Worm (Caenorhabditis elegans) whole organism, late embryonic: ENCODE data around the gene nhr-219.

Experiments used
- K02D7.2 ChIP-seq: sonication (generic microtip); optimal IDR thresholded peaks from 2 replicates; lab custom pipeline; 2017; ENCODE audit warnings: mild to moderate bottlenecking, missing genetic modification characterization, missing compliant biosample characterization
- T23F11.4 ChIP-seq: fragments of 200-800 bp; sonication (Bioruptor generic); optimal IDR thresholded peaks from 2 replicates; lab custom pipeline; 2018; ENCODE audit warnings: mild to moderate bottlenecking, missing genetic modification characterization, missing compliant biosample characterization
- ama-1 ChIP-seq: fragments of 150-350 bp; optimal IDR thresholded peaks from 2 replicates; lab custom pipeline; 2014
- dmd-4 ChIP-seq: sonication (generic microtip); optimal IDR thresholded peaks from 2 replicates; lab custom pipeline; 2016; ENCODE audit warnings: borderline replicate concordance, missing genetic modification characterization, missing compliant biosample characterization
- pag-3 ChIP-seq: sonication (generic microtip); optimal IDR thresholded peaks from 2 replicates; lab custom pipeline; 2016; ENCODE audit warnings: missing compliant biosample characterization, missing genetic modification characterization, borderline replicate concordance
- pax-1 ChIP-seq: fragments of 150-350 bp; optimal IDR thresholded peaks from 2 replicates; lab custom pipeline; 2014; ENCODE audit warnings: missing biosample characterization, missing genetic modification characterization
- pha-4 ChIP-seq: fragments of 150-350 bp; optimal IDR thresholded peaks from 2 replicates; lab custom pipeline; 2018; ENCODE audit warnings: missing biosample characterization, missing genetic modification reagents, missing genetic modification characterization
- sdc-2 ChIP-seq: sonication (generic microtip); optimal IDR thresholded peaks from 2 replicates; lab custom pipeline; 2016; ENCODE audit warnings: missing genotype, missing genetic modification characterization, missing compliant biosample characterization
- sox-4 ChIP-seq: sonication (generic microtip); optimal IDR thresholded peaks from 2 replicates; lab custom pipeline; 2017; ENCODE audit warnings: mild to moderate bottlenecking, missing genetic modification characterization, inconsistent platforms, missing compliant biosample characterization
- unc-55 ChIP-seq: sonication (generic microtip); optimal IDR thresholded peaks from 2 replicates; lab custom pipeline; 2017; ENCODE audit warnings: missing biosample characterization, missing genetic modification reagents, missing genetic modification characterization

DNA sequence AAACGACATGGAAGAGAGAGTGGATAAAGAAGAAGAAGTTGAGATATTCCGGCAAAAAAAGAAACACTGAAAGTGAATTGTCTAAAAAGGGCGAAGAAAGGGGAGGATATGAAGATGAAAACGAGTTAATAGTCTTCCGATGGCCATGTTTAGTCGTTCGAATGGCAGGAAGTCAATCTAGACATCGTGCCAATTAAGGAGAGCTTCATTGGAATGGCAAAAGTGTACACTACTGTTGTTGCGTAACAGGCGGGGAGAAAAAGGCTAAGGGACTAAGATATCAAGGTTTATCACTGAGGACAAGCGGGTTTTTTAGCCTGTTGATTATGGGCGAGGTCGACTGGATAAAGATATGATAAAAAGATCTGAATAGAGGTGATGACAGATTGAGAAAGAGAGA lies 19.8 kb downstream of the nhr-219 start:
- TF ChIP-seq ama-1, result no peak
- TF ChIP-seq K02D7.2, result no peak
- TF ChIP-seq sox-4 (tag; lab: Kevin White, UChicago), result no peak
- TF ChIP-seq sdc-2 (tag; lab: Kevin White, UChicago), result no peak
- TF ChIP-seq pax-1 (tag; lab: Kevin White, UChicago), result no peak
- no peak for TF ChIP-seq T23F11.4 (GFP tag; lab: Kevin White, UChicago)
- no peak for TF ChIP-seq pha-4 (tag; lab: Kevin White, UChicago)
- no peak for TF ChIP-seq pag-3 (tag; lab: Kevin White, UChicago)
- no peak for TF ChIP-seq unc-55 (GFP tag; lab: Kevin White, UChicago)
- no peak for TF ChIP-seq dmd-4 (tag; lab: Kevin White, UChicago)
